Fruit fly (Drosophila melanogaster) whole organism, embryonic: ENCODE measurements around the gene CG33647.

Source experiments
- CG11085 ChIP-seq: fragments of 200-800 bp; sonication (Bioruptor generic); IDR thresholded peaks from 2 replicates; pipeline ENCODE4 v1.3.6; 2022; ENCODE audit warnings: missing biosample characterization, missing genetic modification characterization
- CG1233 ChIP-seq: fragments of 200-800 bp; sonication (Bioruptor generic); optimal IDR thresholded peaks from 4 replicates; lab custom pipeline; 2018; ENCODE audit warnings: missing biosample characterization, mild to moderate bottlenecking, missing genetic modification characterization
- CG15011 ChIP-seq: fragments of 200-800 bp; sonication (Bioruptor generic); optimal IDR thresholded peaks from 3 replicates; lab custom pipeline; 2018; ENCODE audit warnings: missing biosample characterization, mild to moderate bottlenecking, missing genetic modification characterization
- CG16815 ChIP-seq: fragments of 200-800 bp; sonication (Bioruptor generic); optimal IDR thresholded peaks from 3 replicates; lab custom pipeline; 2017; ENCODE audit warnings: missing biosample characterization, mild to moderate bottlenecking, missing genetic modification characterization
- CG17568 ChIP-seq: fragments of 200-800 bp; sonication (Bioruptor generic); optimal IDR thresholded peaks from 2 replicates; lab custom pipeline; 2018; ENCODE audit warnings: missing biosample characterization, mild to moderate bottlenecking, missing genetic modification characterization, moderate library complexity
- CG17829 ChIP-seq: fragments of 200-800 bp; optimal IDR thresholded peaks from 2 replicates; lab custom pipeline; 2019; ENCODE audit warnings: missing biosample characterization, mild to moderate bottlenecking, missing genetic modification characterization, moderate library complexity
- CG18764 ChIP-seq: fragments of 200-800 bp; sonication (Bioruptor generic); optimal IDR thresholded peaks from 3 replicates; lab custom pipeline; 2016; ENCODE audit warnings: missing biosample characterization, missing genetic modification characterization
- CG2678 ChIP-seq: fragments of 200-800 bp; sonication (Bioruptor generic); optimal IDR thresholded peaks from 3 replicates; lab custom pipeline; 2019; ENCODE audit warnings: missing biosample characterization, mild to moderate bottlenecking, missing genetic modification characterization, moderate library complexity
- CG32532 ChIP-seq: fragments of 200-800 bp; sonication (Bioruptor generic); IDR thresholded peaks from 2 replicates; pipeline ENCODE4 v1.3.6; 2022; ENCODE audit warnings: missing biosample characterization, missing genetic modification characterization
- CG32772 ChIP-seq: fragments of 200-800 bp; sonication (Bioruptor generic); IDR thresholded peaks from 2 replicates; pipeline ENCODE4 v1.3.6; 2022; ENCODE audit warnings: missing biosample characterization, missing genetic modification characterization
- CG7987 ChIP-seq: fragments of 200-800 bp; sonication (Bioruptor generic); optimal IDR thresholded peaks from 2 replicates; lab custom pipeline; 2018; ENCODE audit warnings: missing biosample characterization, mild to moderate bottlenecking, missing genetic modification characterization, moderate library complexity
- Dek ChIP-seq: fragments of 200-800 bp; sonication (Bioruptor generic); optimal IDR thresholded peaks from 3 replicates; lab custom pipeline; 2019; ENCODE audit warnings: missing biosample characterization, mild to moderate bottlenecking, missing genetic modification characterization, moderate library complexity
- Fer2 ChIP-seq: fragments of 200-800 bp; sonication (Bioruptor generic); optimal IDR thresholded peaks from 2 replicates; lab custom pipeline; 2018; ENCODE audit warnings: missing biosample characterization, mild to moderate bottlenecking, missing genetic modification characterization, moderate library complexity
- H2.0 ChIP-seq: fragments of 200-800 bp; sonication (Bioruptor generic); IDR thresholded peaks from 2 replicates; pipeline ENCODE4 v1.3.6; 2022; ENCODE audit warnings: missing biosample characterization, missing genetic modification characterization
- HHEX ChIP-seq: fragments of 200-800 bp; sonication (Bioruptor generic); optimal IDR thresholded peaks from 3 replicates; lab custom pipeline; 2017; ENCODE audit warnings: missing biosample characterization, mild to moderate bottlenecking, missing genetic modification characterization, missing genetic modification reagents
- HmgD ChIP-seq: fragments of 200-800 bp; sonication (Bioruptor generic); optimal IDR thresholded peaks from 3 replicates; lab custom pipeline; 2016; ENCODE audit warnings: missing biosample characterization, missing genetic modification characterization
- Jarid2 ChIP-seq: fragments of 200-800 bp; sonication (Bioruptor generic); optimal IDR thresholded peaks from 3 replicates; lab custom pipeline; 2017; ENCODE audit warnings: mild to moderate bottlenecking, missing biosample characterization, missing genetic modification reagents, missing genetic modification characterization
- Lhr ChIP-seq: fragments of 200-800 bp; sonication (Bioruptor generic); optimal IDR thresholded peaks from 3 replicates; lab custom pipeline; 2017; ENCODE audit warnings: mild to moderate bottlenecking, missing biosample characterization, missing genetic modification reagents, missing genetic modification characterization
- Lpt ChIP-seq: fragments of >200 bp; optimal IDR thresholded peaks from 2 replicates; lab custom pipeline; 2018; ENCODE audit warnings: missing biosample characterization, missing genetic modification characterization
- MBD-R2 ChIP-seq: fragments of 200-800 bp; sonication (Bioruptor generic); IDR thresholded peaks from 2 replicates; pipeline ENCODE4 v1.3.6; 2022; ENCODE audit warnings: missing biosample characterization, missing genetic modification characterization
- Myb ChIP-seq: fragments of 200-800 bp; sonication (Bioruptor generic); optimal IDR thresholded peaks from 2 replicates; lab custom pipeline; 2016; ENCODE audit warnings: missing biosample characterization, missing genetic modification characterization
- PHDP ChIP-seq: fragments of 200-800 bp; sonication (Bioruptor generic); optimal IDR thresholded peaks from 3 replicates; lab custom pipeline; 2018; ENCODE audit warnings: missing biosample characterization, mild to moderate bottlenecking, missing genetic modification characterization, moderate library complexity
- Pdp1 ChIP-seq, 2 experiments: fragments of 200-800 bp; sonication (Bioruptor generic); optimal IDR thresholded peaks; 3 replicates each; lab custom pipeline; 2016; ENCODE audit warnings: missing biosample characterization in 2 of 2, missing genetic modification characterization in 2 of 2, mild to moderate bottlenecking in 1 of 2, moderate library complexity in 1 of 2
- Spps ChIP-seq: fragments of 200-800 bp; sonication (Bioruptor generic); optimal IDR thresholded peaks from 2 replicates; lab custom pipeline; 2018; ENCODE audit warnings: missing biosample characterization, mild to moderate bottlenecking, missing genetic modification characterization
- Taf1 ChIP-seq: fragments of 200-800 bp; sonication (Bioruptor generic); IDR thresholded peaks from 2 replicates; pipeline ENCODE4 v1.3.6; 2022; ENCODE audit warnings: missing biosample characterization, missing genetic modification characterization
- ab ChIP-seq: fragments of 200-800 bp; sonication (Bioruptor generic); optimal IDR thresholded peaks from 2 replicates; lab custom pipeline; 2016; ENCODE audit warnings: missing biosample characterization, missing genetic modification characterization
- ap ChIP-seq: fragments of 200-800 bp; sonication (Bioruptor generic); IDR thresholded peaks from 2 replicates; pipeline ENCODE4 v1.3.6; 2022; ENCODE audit warnings: missing biosample characterization, missing genetic modification characterization
- ara ChIP-seq: fragments of 200-800 bp; sonication (Bioruptor generic); IDR thresholded peaks from 2 replicates; pipeline ENCODE4 v1.3.6; 2022; ENCODE audit warnings: missing biosample characterization, missing genetic modification characterization
- ash1 ChIP-seq: fragments of 200-800 bp; sonication (Bioruptor generic); optimal IDR thresholded peaks from 2 replicates; lab custom pipeline; 2018; ENCODE audit warnings: missing biosample characterization, mild to moderate bottlenecking, missing genetic modification characterization
- az2 ChIP-seq: fragments of 200-800 bp; sonication (Bioruptor generic); optimal IDR thresholded peaks from 3 replicates; lab custom pipeline; 2016; ENCODE audit warnings: missing biosample characterization, missing genetic modification characterization
- bbx ChIP-seq: fragments of 200-800 bp; sonication (Bioruptor generic); IDR thresholded peaks from 2 replicates; pipeline ENCODE4 v1.3.6; 2022; ENCODE audit warnings: missing biosample characterization, missing genetic modification characterization; ENCODE audit not compliant: partially characterized antibody
- dmrt11E ChIP-seq: fragments of 200-800 bp; sonication (Bioruptor generic); optimal IDR thresholded peaks from 3 replicates; lab custom pipeline; 2018; ENCODE audit warnings: missing biosample characterization, mild to moderate bottlenecking, missing genetic modification characterization, moderate library complexity
- en ChIP-seq: fragments of 200-800 bp; sonication (Bioruptor generic); optimal IDR thresholded peaks from 2 replicates; lab custom pipeline; 2016; ENCODE audit warnings: missing biosample characterization, missing genetic modification characterization
- eyg ChIP-seq: fragments of 200-800 bp; sonication (Bioruptor generic); optimal IDR thresholded peaks from 3 replicates; lab custom pipeline; 2016; ENCODE audit warnings: missing biosample characterization, missing genetic modification characterization
- fd96Cb ChIP-seq: fragments of 200-800 bp; sonication (Bioruptor generic); optimal IDR thresholded peaks from 2 replicates; lab custom pipeline; 2018; ENCODE audit warnings: missing biosample characterization, mild to moderate bottlenecking, missing genetic modification characterization, moderate library complexity
- gcm ChIP-seq: fragments of 200-800 bp; sonication (Bioruptor generic); optimal IDR thresholded peaks from 2 replicates; lab custom pipeline; 2019; ENCODE audit warnings: missing biosample characterization, mild to moderate bottlenecking, missing genetic modification characterization, moderate library complexity
- gem ChIP-seq: fragments of 200-800 bp; sonication (Bioruptor generic); optimal IDR thresholded peaks from 2 replicates; lab custom pipeline; 2019; ENCODE audit warnings: missing biosample characterization, mild to moderate bottlenecking, missing genetic modification characterization, moderate library complexity
- gro ChIP-seq: fragments of 200-800 bp; sonication (Bioruptor generic); optimal IDR thresholded peaks from 2 replicates; lab custom pipeline; 2016; ENCODE audit warnings: missing biosample characterization, missing genetic modification characterization
- gsb-n ChIP-seq: fragments of 200-800 bp; sonication (Bioruptor generic); optimal IDR thresholded peaks from 3 replicates; lab custom pipeline; 2018; ENCODE audit warnings: missing biosample characterization, mild to moderate bottlenecking, missing genetic modification characterization
- her ChIP-seq: fragments of 200-800 bp; sonication (Bioruptor generic); optimal IDR thresholded peaks from 2 replicates; lab custom pipeline; 2016; ENCODE audit warnings: missing biosample characterization, missing genetic modification characterization
- kay ChIP-seq: fragments of 200-800 bp; sonication (Bioruptor generic); optimal IDR thresholded peaks from 2 replicates; lab custom pipeline; 2016; ENCODE audit warnings: missing biosample characterization, missing genetic modification characterization
- ken ChIP-seq: fragments of 200-800 bp; sonication (Bioruptor generic); IDR thresholded peaks from 3 replicates; pipeline ENCODE4 v1.3.6; 2022; ENCODE audit warnings: missing biosample characterization, missing genetic modification characterization
- klu ChIP-seq: fragments of 200-800 bp; sonication (Bioruptor generic); IDR thresholded peaks from 2 replicates; pipeline ENCODE4 v1.3.6; 2022; ENCODE audit warnings: missing biosample characterization, missing genetic modification characterization
- lab ChIP-seq: fragments of 200-800 bp; sonication (Bioruptor generic); optimal IDR thresholded peaks from 3 replicates; lab custom pipeline; 2017; ENCODE audit warnings: missing biosample characterization, missing genetic modification characterization, mild to moderate bottlenecking, moderate library complexity, missing genetic modification reagents
- mirr ChIP-seq: fragments of 200-800 bp; sonication (Bioruptor generic); optimal IDR thresholded peaks from 3 replicates; lab custom pipeline; 2018; ENCODE audit warnings: missing biosample characterization, mild to moderate bottlenecking, missing genetic modification characterization
- pfk ChIP-seq: fragments of 200-800 bp; sonication (Bioruptor generic); optimal IDR thresholded peaks from 2 replicates; lab custom pipeline; 2018; ENCODE audit warnings: missing biosample characterization, mild to moderate bottlenecking, missing genetic modification characterization, moderate library complexity
- psq ChIP-seq: fragments of 200-800 bp; sonication (Bioruptor generic); optimal IDR thresholded peaks from 2 replicates; lab custom pipeline; 2017; ENCODE audit warnings: missing biosample characterization, missing genetic modification characterization
- slbo ChIP-seq: fragments of 200-800 bp; sonication (Bioruptor generic); IDR thresholded peaks from 2 replicates; pipeline ENCODE4 v1.3.6; 2022; ENCODE audit warnings: missing biosample characterization, missing genetic modification characterization
- sna ChIP-seq: fragments of 200-800 bp; sonication (Bioruptor generic); IDR thresholded peaks from 2 replicates; pipeline ENCODE4 v1.3.6; 2022; ENCODE audit warnings: missing biosample characterization, missing genetic modification characterization; ENCODE audit not compliant: partially characterized antibody
- toy ChIP-seq: fragments of 200-800 bp; sonication (Bioruptor generic); IDR thresholded peaks from 2 replicates; pipeline ENCODE4 v1.3.6; 2022; ENCODE audit warnings: missing biosample characterization, missing genetic modification characterization
- yki ChIP-seq: fragments of >200 bp; optimal IDR thresholded peaks from 3 replicates; lab custom pipeline; 2018
- z ChIP-seq: fragments of 200-800 bp; sonication (Bioruptor generic); IDR thresholded peaks from 3 replicates; pipeline ENCODE4 v1.3.6; 2022; ENCODE audit warnings: missing biosample characterization, missing genetic modification characterization

CG33647 gene

dm6 chr3L:19264141-19264487 is 28.0 kb downstream of the CG33647 start, which contains the start of gene Max (continued):
- peak; percentile 44 for TF ChIP-seq Spps (tag; lab: Kevin White, UChicago)
- no peak for TF ChIP-seq klu (GFP tag; lab: Robert Waterston, UW)
- peak; percentile 52 for TF ChIP-seq Fer2 (tag; lab: Kevin White, UChicago)
- TF ChIP-seq CG16815 (GFP tag; lab: Kevin White, UChicago), result no peak
- peak; percentile 83 for TF ChIP-seq PHDP (tag; lab: Kevin White, UChicago)
- TF ChIP-seq ap, result peak; percentile 48
- TF ChIP-seq Dek, result peak; percentile 66
- TF ChIP-seq az2, result peak; percentile 63
- TF ChIP-seq z (GFP tag; lab: Robert Waterston, UW), result no peak
- TF ChIP-seq CG17829 (tag; lab: Kevin White, UChicago), result peak; percentile 85
- TF ChIP-seq toy, result no peak
- peak; percentile 90 for TF ChIP-seq MBD-R2
- 0 out of 2 replicates have a peak, but pooled peaks have one; percentile 36 for TF ChIP-seq Taf1 (GFP tag; lab: Robert Waterston, UW)
- TF ChIP-seq CG17568 (GFP tag; lab: Kevin White, UChicago), result no peak
- TF ChIP-seq bbx (GFP tag; lab: Robert Waterston, UW), result no peak
- TF ChIP-seq CG1233 (GFP tag; lab: Kevin White, UChicago), result peak; percentile 51
- no peak for TF ChIP-seq Myb (GFP tag; lab: Kevin White, UChicago)
- peak; percentile 80 for TF ChIP-seq H2.0 (GFP tag; lab: Robert Waterston, UW)
- TF ChIP-seq Lhr (GFP tag; lab: Kevin White, UChicago), result peak; percentile 22
- TF ChIP-seq gcm, result peak; percentile 66
- TF ChIP-seq CG32772 (GFP tag; lab: Robert Waterston, UW), result 0 out of 2 replicates have a peak, but pooled peaks have one; percentile 45
- TF ChIP-seq pfk (GFP tag; lab: Kevin White, UChicago), result no peak
- peak; percentile 39 for TF ChIP-seq HHEX (GFP tag; lab: Kevin White, UChicago)
- no peak for TF ChIP-seq ab (GFP tag; lab: Kevin White, UChicago)
- TF ChIP-seq CG18764 (GFP tag; lab: Kevin White, UChicago), result peak; percentile 70
- no peak for TF ChIP-seq ash1 (GFP tag; lab: Kevin White, UChicago)
- no peak for TF ChIP-seq HmgD (GFP tag; lab: Kevin White, UChicago)
- TF ChIP-seq gsb-n (tag; lab: Kevin White, UChicago), result peak; percentile 53
- TF ChIP-seq Pdp1 (GFP tag; optimal IDR thresholded peaks at IDR 0.05; lab: Kevin White, UChicago), result peak in 1 of 2 experiments; percentile 8
- peak; percentile 84 for TF ChIP-seq CG32532 (GFP tag; lab: Robert Waterston, UW)
- no peak for TF ChIP-seq CG11085
- no peak for TF ChIP-seq eyg
- TF ChIP-seq her (GFP tag; lab: Kevin White, UChicago), result no peak
- TF ChIP-seq CG15011 (GFP tag; lab: Kevin White, UChicago), result no peak
- TF ChIP-seq fd96Cb (tag; lab: Kevin White, UChicago), result peak; percentile 56
- TF ChIP-seq dmrt11E (tag; lab: Kevin White, UChicago), result peak; percentile 63
- TF ChIP-seq CG2678 (tag; lab: Kevin White, UChicago), result peak; percentile 80
- TF ChIP-seq sna (GFP tag; lab: Robert Waterston, UW), result no peak
- TF ChIP-seq lab (GFP tag; lab: Kevin White, UChicago), result peak; percentile 86
- no peak for TF ChIP-seq psq (GFP tag; lab: Kevin White, UChicago)
- TF ChIP-seq ken (GFP tag; lab: Robert Waterston, UW), result peak; percentile 68; the same call in 2 of the 3 replicates
- TF ChIP-seq mirr (GFP tag; lab: Kevin White, UChicago), result peak; percentile 58
- peak; percentile 26 for TF ChIP-seq CG7987 (GFP tag; lab: Kevin White, UChicago)
- no peak for TF ChIP-seq Lpt (GFP tag; lab: Kevin White, UChicago)
- TF ChIP-seq kay (GFP tag; lab: Kevin White, UChicago), result peak; percentile 20
- peak; percentile 79 for TF ChIP-seq ara (GFP tag; lab: Robert Waterston, UW)
- no peak for TF ChIP-seq en (GFP tag; lab: Kevin White, UChicago)
- TF ChIP-seq gem, result peak; percentile 84
- no peak for TF ChIP-seq gro (GFP tag; lab: Kevin White, UChicago)
- TF ChIP-seq Jarid2 (GFP tag; lab: Kevin White, UChicago), result no peak
- TF ChIP-seq yki (lab: Kevin White, UChicago), result no peak
- peak; percentile 84 for TF ChIP-seq slbo (GFP tag; lab: Robert Waterston, UW)
